Worm (Caenorhabditis elegans) whole organism, mixed stage, embryonic: ENCODE data around the gene acly-1.
A peak's percentile ranks its signal among the peaks of the same experiment; 100 is the strongest.

Experiments used
- M03D4.4 ChIP-seq: sonication (generic microtip); optimal IDR thresholded peaks from 2 replicates; lab custom pipeline; 2017; ENCODE audit warnings: mild to moderate bottlenecking, missing genetic modification characterization, missing compliant biosample characterization
- bed-3 ChIP-seq: fragments of 200-800 bp; sonication (Bioruptor generic); optimal IDR thresholded peaks from 3 replicates; lab custom pipeline; 2018; ENCODE audit warnings: mild to moderate bottlenecking, missing genetic modification characterization, moderate library complexity, missing compliant biosample characterization
- blmp-1 ChIP-seq: fragments of 150-350 bp; optimal IDR thresholded peaks from 2 replicates; lab custom pipeline; 2014; ENCODE audit warnings: missing biosample characterization, missing genetic modification characterization
- ceh-39 ChIP-seq: fragments of 150-350 bp; optimal IDR thresholded peaks from 2 replicates; lab custom pipeline; 2014; ENCODE audit warnings: missing biosample characterization, missing genetic modification characterization
- ceh-43 ChIP-seq: fragments of 200-800 bp; sonication (Bioruptor generic); optimal IDR thresholded peaks from 2 replicates; lab custom pipeline; 2018; ENCODE audit warnings: mild to moderate bottlenecking, missing genetic modification characterization, moderate library complexity, missing compliant biosample characterization
- ceh-83 ChIP-seq: fragments of 200-800 bp; sonication (Bioruptor generic); optimal IDR thresholded peaks from 2 replicates; lab custom pipeline; 2018; ENCODE audit warnings: mild to moderate bottlenecking, missing genetic modification characterization, missing compliant biosample characterization
- ces-1 ChIP-seq: fragments of 150-350 bp; optimal IDR thresholded peaks from 2 replicates; lab custom pipeline; 2014; ENCODE audit warnings: missing biosample characterization, missing genetic modification reagents, missing genetic modification characterization
- cnd-1 ChIP-seq: fragments of 200-800 bp; sonication (Bioruptor generic); optimal IDR thresholded peaks from 2 replicates; lab custom pipeline; 2018; ENCODE audit warnings: mild to moderate bottlenecking, missing genetic modification characterization, missing compliant biosample characterization
- drap-1 ChIP-seq: fragments of 200-800 bp; sonication (Bioruptor generic); optimal IDR thresholded peaks from 3 replicates; lab custom pipeline; 2018; ENCODE audit warnings: mild to moderate bottlenecking, missing genetic modification characterization, missing compliant biosample characterization
- elt-1 ChIP-seq: sonication (generic microtip); optimal IDR thresholded peaks from 2 replicates; lab custom pipeline; 2017; ENCODE audit warnings: missing genetic modification characterization, mild to moderate bottlenecking, missing compliant biosample characterization, antibody characterized with exemption, moderate library complexity, borderline replicate concordance; ENCODE audit not compliant: insufficient read depth
- elt-3 ChIP-seq: fragments of 150-350 bp; optimal IDR thresholded peaks from 2 replicates; lab custom pipeline; 2014; ENCODE audit warnings: missing biosample characterization, missing genetic modification characterization
- flh-1 ChIP-seq: fragments of 200-800 bp; sonication (Bioruptor generic); optimal IDR thresholded peaks from 2 replicates; lab custom pipeline; 2018; ENCODE audit warnings: mild to moderate bottlenecking, missing genetic modification characterization, moderate library complexity, missing compliant biosample characterization
- ham-2 ChIP-seq: fragments of 200-800 bp; sonication (Bioruptor generic); optimal IDR thresholded peaks from 2 replicates; lab custom pipeline; 2018; ENCODE audit warnings: mild to moderate bottlenecking, missing genetic modification characterization, missing compliant biosample characterization
- hlh-1 ChIP-seq: fragments of 150-350 bp; optimal IDR thresholded peaks from 2 replicates; lab custom pipeline; 2014; ENCODE audit warnings: missing biosample characterization, missing genetic modification reagents, missing genetic modification characterization
- lin-13 ChIP-seq: fragments of 150-350 bp; optimal IDR thresholded peaks from 2 replicates; lab custom pipeline; 2014; ENCODE audit warnings: missing biosample characterization, missing genetic modification characterization
- lin-32 ChIP-seq: fragments of 200-800 bp; sonication (Bioruptor generic); optimal IDR thresholded peaks from 2 replicates; lab custom pipeline; 2018; ENCODE audit warnings: mild to moderate bottlenecking, missing genetic modification characterization, missing compliant biosample characterization
- lsy-2 ChIP-seq: fragments of 150-350 bp; optimal IDR thresholded peaks from 2 replicates; lab custom pipeline; 2014; ENCODE audit warnings: missing biosample characterization, missing genetic modification characterization
- mab-5 ChIP-seq: fragments of 150-350 bp; optimal IDR thresholded peaks from 2 replicates; lab custom pipeline; 2014; ENCODE audit warnings: missing biosample characterization, missing genetic modification characterization
- mep-1 ChIP-seq: fragments of 150-350 bp; optimal IDR thresholded peaks from 2 replicates; lab custom pipeline; 2017; ENCODE audit warnings: missing biosample characterization, missing genetic modification reagents, missing genetic modification characterization, inconsistent platforms
- mls-2 ChIP-seq: sonication (generic microtip); optimal IDR thresholded peaks from 2 replicates; lab custom pipeline; 2016; ENCODE audit warnings: mild to moderate bottlenecking, missing genetic modification characterization, moderate library complexity, missing compliant biosample characterization
- nhr-12 ChIP-seq: fragments of 150-350 bp; optimal IDR thresholded peaks from 2 replicates; lab custom pipeline; 2014; ENCODE audit warnings: missing biosample characterization, missing genetic modification characterization
- nhr-2 ChIP-seq: fragments of 150-350 bp; optimal IDR thresholded peaks from 2 replicates; lab custom pipeline; 2014; ENCODE audit warnings: missing biosample characterization, missing genetic modification characterization
- nhr-237 ChIP-seq: fragments of 150-350 bp; optimal IDR thresholded peaks from 2 replicates; lab custom pipeline; 2014; ENCODE audit warnings: missing biosample characterization, missing genetic modification characterization
- nhr-28 ChIP-seq: fragments of 150-350 bp; optimal IDR thresholded peaks from 2 replicates; lab custom pipeline; 2014; ENCODE audit warnings: missing biosample characterization, missing genetic modification characterization
- nhr-76 ChIP-seq: sonication (generic microtip); optimal IDR thresholded peaks from 2 replicates; lab custom pipeline; 2017; ENCODE audit warnings: missing biosample characterization, missing genetic modification characterization
- pha-4 ChIP-seq: fragments of 150-350 bp; optimal IDR thresholded peaks from 2 replicates; lab custom pipeline; 2018; ENCODE audit warnings: missing biosample characterization, missing genetic modification reagents, missing genetic modification characterization
- sem-2 ChIP-seq: fragments of 200-800 bp; sonication (Bioruptor generic); optimal IDR thresholded peaks from 2 replicates; lab custom pipeline; 2018; ENCODE audit warnings: mild to moderate bottlenecking, missing genetic modification characterization, missing compliant biosample characterization
- snpc-4 ChIP-seq: fragments of 150-350 bp; optimal IDR thresholded peaks from 2 replicates; lab custom pipeline; 2014; ENCODE audit warnings: missing biosample characterization, missing genetic modification characterization
- sptf-1 ChIP-seq: sonication (generic microtip); optimal IDR thresholded peaks from 2 replicates; lab custom pipeline; 2017; ENCODE audit warnings: mild to moderate bottlenecking, missing genetic modification characterization, moderate library complexity, missing compliant biosample characterization
- tbx-8 ChIP-seq: fragments of 200-800 bp; sonication (Bioruptor generic); optimal IDR thresholded peaks from 2 replicates; lab custom pipeline; 2018; ENCODE audit warnings: mild to moderate bottlenecking, missing genetic modification characterization, moderate library complexity, missing compliant biosample characterization
- unc-120 ChIP-seq: sonication (generic microtip); optimal IDR thresholded peaks from 2 replicates; lab custom pipeline; 2017; ENCODE audit warnings: missing genetic modification characterization, missing compliant biosample characterization; ENCODE audit not compliant: poor library complexity, severe bottlenecking
- unc-39 ChIP-seq: fragments of 150-350 bp; optimal IDR thresholded peaks from 2 replicates; lab custom pipeline; 2014; ENCODE audit warnings: missing biosample characterization, missing genetic modification characterization
- unc-62 ChIP-seq: fragments of 150-350 bp; optimal IDR thresholded peaks from 2 replicates; lab custom pipeline; 2014; ENCODE audit warnings: missing biosample characterization, missing genetic modification reagents, missing genetic modification characterization
- zip-8 ChIP-seq: fragments of 150-350 bp; optimal IDR thresholded peaks from 2 replicates; lab custom pipeline; 2014; ENCODE audit warnings: missing biosample characterization, missing genetic modification characterization
- ztf-11 ChIP-seq: fragments of 150-350 bp; optimal IDR thresholded peaks from 2 replicates; lab custom pipeline; 2014; ENCODE audit warnings: missing biosample characterization, missing genetic modification characterization

The acly-1 gene

ce11 chrX:1523272-1523671, 43.9 kb downstream of the acly-1 start:
- TF ChIP-seq elt-1 (no peak), unc-39 (tag; lab: Kevin White, UChicago) (no peak), ztf-11 (tag; lab: Kevin White, UChicago) (no peak), unc-62 (no peak), mep-1 (tag; lab: Kevin White, UChicago) (no peak), ham-2 (GFP tag; lab: Kevin White, UChicago) (no peak), flh-1 (no peak), M03D4.4 (tag; lab: Kevin White, UChicago) (no peak), nhr-76 (tag; lab: Kevin White, UChicago) (no peak), hlh-1 (tag; lab: Kevin White, UChicago) (peak; percentile 47), ces-1 (GFP tag; lab: Kevin White, UChicago) (peak; percentile 74), blmp-1 (tag; lab: Kevin White, UChicago) (no peak)

- TF ChIP-seq unc-120 (peak; percentile 78), ceh-83 (GFP tag; lab: Kevin White, UChicago) (no peak), elt-3 (tag; lab: Kevin White, UChicago) (no peak), lsy-2 (tag; lab: Kevin White, UChicago) (no peak), drap-1 (no peak), sptf-1 (tag; lab: Kevin White, UChicago) (no peak), snpc-4 (tag; lab: Kevin White, UChicago) (no peak), zip-8 (tag; lab: Kevin White, UChicago) (no peak), ztf-11 (tag; lab: Kevin White, UChicago) (no peak), ham-2 (GFP tag; lab: Kevin White, UChicago) (peak; percentile 77), ceh-43 (GFP tag; lab: Kevin White, UChicago) (no peak), mep-1 (tag; lab: Kevin White, UChicago) (peak; percentile 45), blmp-1 (tag; lab: Kevin White, UChicago) (no peak), elt-1 (no peak), M03D4.4 (tag; lab: Kevin White, UChicago) (peak; percentile 13), flh-1 (no peak), bed-3 (GFP tag; lab: Kevin White, UChicago) (no peak), mls-2 (tag; lab: Kevin White, UChicago) (peak; percentile 56), lin-32 (GFP tag; lab: Kevin White, UChicago) (peak; percentile 77), ces-1 (GFP tag; lab: Kevin White, UChicago) (peak; percentile 77), nhr-237 (no peak), ceh-39 (tag; lab: Kevin White, UChicago) (no peak), hlh-1 (tag; lab: Kevin White, UChicago) (peak; percentile 45), nhr-76 (tag; lab: Kevin White, UChicago) (no peak), lin-13 (tag; lab: Kevin White, UChicago) (no peak), nhr-28 (tag; lab: Kevin White, UChicago) (no peak), unc-62 (peak; percentile 74), mab-5 (tag; lab: Kevin White, UChicago) (no peak), pha-4 (tag; lab: Kevin White, UChicago) (no peak), unc-39 (tag; lab: Kevin White, UChicago) (no peak), cnd-1 (tag; lab: Kevin White, UChicago) (peak; percentile 61), nhr-12 (tag; lab: Kevin White, UChicago) (no peak), nhr-2 (tag; lab: Kevin White, UChicago) (no peak), tbx-8 (GFP tag; lab: Kevin White, UChicago) (no peak), sem-2 (GFP tag; lab: Kevin White, UChicago) (no peak)
These were observed 45.2 kb downstream of the acly-1 start for ce11 chrX:1524559-1524958.

DNA sequence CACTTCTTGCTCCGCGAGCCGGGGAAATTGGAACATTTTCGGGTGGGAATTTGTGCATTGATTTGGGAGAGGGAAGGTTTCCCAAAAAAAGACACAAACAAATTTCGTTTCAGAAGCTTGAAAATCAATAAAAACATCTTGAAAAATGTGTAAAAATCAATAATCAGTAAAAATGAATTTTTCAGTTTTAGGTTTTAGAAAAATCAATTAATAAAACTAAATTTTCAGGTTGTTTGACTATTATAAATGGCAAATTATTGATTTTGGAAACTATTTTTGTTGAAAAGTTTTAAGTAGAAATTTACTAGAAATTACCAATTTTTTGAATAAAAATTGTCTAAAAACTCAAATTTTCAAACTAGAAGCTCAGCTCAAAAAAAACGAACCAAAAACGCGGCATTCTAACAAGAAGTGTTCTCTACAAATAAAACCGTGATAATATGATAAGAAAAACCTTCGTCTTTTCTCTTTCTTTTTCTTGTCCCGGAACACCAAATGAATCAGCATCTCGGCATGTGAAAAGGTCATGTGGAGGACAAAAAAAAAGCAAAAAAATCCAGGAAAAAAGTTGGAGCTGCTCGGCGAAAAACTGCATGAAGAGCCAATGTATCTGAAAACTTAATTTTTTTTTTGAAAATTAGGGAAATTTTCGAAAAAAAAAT, 46.3 kb downstream of the acly-1 start:
- TF ChIP-seq nhr-28 (tag; lab: Kevin White, UChicago) (no peak), ham-2 (GFP tag; lab: Kevin White, UChicago) (no peak), nhr-76 (tag; lab: Kevin White, UChicago) (no peak), elt-1 (no peak), unc-120 (no peak), hlh-1 (tag; lab: Kevin White, UChicago) (no peak), ztf-11 (tag; lab: Kevin White, UChicago) (no peak), ces-1 (GFP tag; lab: Kevin White, UChicago) (no peak), lin-32 (GFP tag; lab: Kevin White, UChicago) (no peak), lsy-2 (tag; lab: Kevin White, UChicago) (no peak), pha-4 (tag; lab: Kevin White, UChicago) (no peak), nhr-12 (tag; lab: Kevin White, UChicago) (no peak), ceh-83 (GFP tag; lab: Kevin White, UChicago) (no peak)
